Fruit fly (Drosophila melanogaster): ENCODE data around the gene Arglu1.

- TF ChIP-seq Pif1B (GFP tag; optimal IDR thresholded peaks at IDR 0.05): no peak
- TF ChIP-seq fd96Ca (GFP tag; IDR thresholded peaks at IDR 0.05): peak; percentile 57
- TF ChIP-seq Pif1A (GFP tag; optimal IDR thresholded peaks at IDR 0.05): no peak
- no peak for TF ChIP-seq CG13204 (GFP tag; optimal IDR thresholded peaks at IDR 0.05)
- peak; percentile 35; the same call in 1 of the 2 replicates for TF ChIP-seq CG32121 (GFP tag; IDR thresholded peaks at IDR 0.05)
- TF ChIP-seq D1 (tag; optimal IDR thresholded peaks at IDR 0.05): no peak
- TF ChIP-seq CG14655 (GFP tag; optimal IDR thresholded peaks at IDR 0.05): no peak
Measured at dm6 chr2L:9966983-9967737, 29.2 kb upstream of the Arglu1 start, which contains the start of the genes Dref and RpL13.
